Fruit fly (Drosophila melanogaster): ENCODE measurements around the gene eIF3l.

DNA sequence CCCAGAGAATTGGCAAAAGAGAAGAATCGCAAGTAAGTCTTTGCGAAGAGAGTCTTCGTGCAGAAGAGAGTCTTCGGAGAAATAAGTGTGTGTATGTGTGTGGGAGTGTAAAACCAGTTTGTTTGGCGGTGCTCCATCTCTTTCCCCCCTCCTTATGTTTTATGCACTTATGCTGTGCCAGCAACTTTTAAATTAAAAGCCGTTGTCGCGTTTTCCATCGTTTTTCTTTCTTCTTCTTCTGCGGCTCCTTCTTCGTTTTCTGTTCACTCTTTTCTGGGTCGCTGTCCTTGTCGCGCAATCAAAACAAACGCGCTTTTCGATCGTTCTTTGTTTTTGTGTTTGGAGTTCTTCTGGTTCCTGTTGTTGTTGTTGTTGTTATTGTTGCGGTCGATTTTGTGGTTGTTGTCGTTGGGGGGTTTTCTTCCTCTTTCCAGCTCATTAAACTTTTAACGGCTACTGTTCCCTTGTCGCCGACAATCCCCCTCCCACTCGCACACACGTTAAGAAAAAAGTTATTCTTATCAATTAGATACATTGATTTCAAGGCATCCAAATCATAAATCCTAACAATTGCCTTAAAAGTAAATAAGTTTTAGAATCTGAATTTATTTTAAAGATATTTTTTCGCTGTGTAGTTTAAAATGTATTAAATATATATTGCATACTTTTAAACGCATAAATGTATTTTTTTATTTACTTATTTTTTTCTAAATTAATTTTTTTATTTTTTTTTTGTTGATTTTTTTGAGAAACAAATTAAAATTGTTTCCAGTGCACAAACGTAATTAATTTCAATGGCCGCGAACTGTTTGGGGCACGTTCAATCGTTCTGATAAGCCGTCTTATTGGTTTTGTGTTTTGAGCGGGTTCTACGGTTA is 34.6 kb downstream of the eIF3l start:
- TF ChIP-seq Myc (optimal IDR thresholded peaks at IDR 0.05) = no peak
- no peak for TF ChIP-seq h (optimal IDR thresholded peaks at IDR 0.05)
- TF ChIP-seq insv (optimal IDR thresholded peaks at IDR 0.05) = no peak

Measured in Kc167 (cell line).